Fruit fly (Drosophila melanogaster): ENCODE results near the gene Herc4.
A peak's percentile ranks its signal among the peaks of the same experiment; 100 is the strongest.

- TF ChIP-seq esn (GFP tag; optimal IDR thresholded peaks at IDR 0.05) (peak; percentile 99), CG16779 (tag; optimal IDR thresholded peaks at IDR 0.05) (peak; percentile 76), cyc (GFP tag; optimal IDR thresholded peaks at IDR 0.05) (peak; percentile 98), CG4318 (GFP tag; optimal IDR thresholded peaks at IDR 0.05) (peak; percentile 94), Hr4 (GFP tag; optimal IDR thresholded peaks at IDR 0.05) (peak; percentile 96), CG6276 (GFP tag; optimal IDR thresholded peaks at IDR 0.05) (peak; percentile 91), Gug (GFP tag; IDR thresholded peaks at IDR 0.05) (peak; percentile 91), CG11902 (GFP tag; optimal IDR thresholded peaks at IDR 0.05) (peak; percentile 91), CG15336 (GFP tag; IDR thresholded peaks at IDR 0.05) (peak; percentile 96), pdm3 (GFP tag; optimal IDR thresholded peaks at IDR 0.05) (peak; percentile 93), acj6 (GFP tag; optimal IDR thresholded peaks at IDR 0.05) (peak; percentile 97), Lpt (GFP tag; optimal IDR thresholded peaks at IDR 0.05) (peak; percentile 94), svp (GFP tag) (peak; percentile 99)
These were observed 5.7 kb downstream of the Herc4 start for dm6 chr3L:1319097-1319725.
